Worm (Caenorhabditis elegans): ENCODE measurements around the gene Y60A9A.1.

Gene Y60A9A.1

ce11 chrX:14359571-14359970 is 17.5 kb downstream of the Y60A9A.1 start:
- TF ChIP-seq repo-1 (tag; optimal IDR thresholded peaks at IDR 0.05) (no peak), tbx-9 (tag; optimal IDR thresholded peaks at IDR 0.05; ENCODE audit: borderline replicate concordance) (no peak), hlh-26 (GFP tag; conservative IDR thresholded peaks at IDR 0.05) (no peak), zim-3 (tag; optimal IDR thresholded peaks at IDR 0.05) (no peak), bed-1 (GFP tag; IDR thresholded peaks at IDR 0.05) (no peak), nhr-90 (tag; optimal IDR thresholded peaks at IDR 0.05) (no peak), madf-6 (GFP tag; IDR thresholded peaks at IDR 0.05) (no peak)

ce11 chrX:14356683-14357287 is 20.3 kb downstream of the Y60A9A.1 start:
- TF ChIP-seq F10E7.11 (tag; optimal IDR thresholded peaks at IDR 0.05) (no peak), lin-40 (tag; optimal IDR thresholded peaks at IDR 0.05) (peak; percentile 42), cebp-1 (GFP tag; IDR thresholded peaks at IDR 0.05) (no peak), cebp-1 (tag; optimal IDR thresholded peaks at IDR 0.05) (peak; percentile 73)

ce11 chrX:14355034-14355433 is 22.0 kb downstream of the Y60A9A.1 start:
- TF ChIP-seq bed-2 (GFP tag; IDR thresholded peaks at IDR 0.05) (no peak), snpc-4 (GFP tag; optimal IDR thresholded peaks at IDR 0.05) (peak; percentile 7), snpc-4 (tag; optimal IDR thresholded peaks at IDR 0.05) (peak in 2 of 4 experiments; percentile 55 to 73), snpc-1.1 (tag; optimal IDR thresholded peaks at IDR 0.05; ENCODE audit: insufficient read depth) (peak; percentile 31), lsl-1 (GFP tag; optimal IDR thresholded peaks at IDR 0.05) (no peak), ztf-22 (GFP tag; optimal IDR thresholded peaks at IDR 0.05) (no peak)

ce11 chrX:14349690-14350168 is 27.3 kb downstream of the Y60A9A.1 start, which contains the start of gene wdr-5.2:
Gene wdr-5.2, plus strand, starts transcription at chrX:14350118.
- TF ChIP-seq C06A6.2 (GFP tag; conservative IDR thresholded peaks at IDR 0.05): no peak
- TF ChIP-seq attf-5 (GFP tag; optimal IDR thresholded peaks at IDR 0.05): peak; percentile 37

- no peak for TF ChIP-seq lin-54 (GFP tag; optimal IDR thresholded peaks at IDR 0.05)
- no peak for TF ChIP-seq xnd-1 (tag; optimal IDR thresholded peaks at IDR 0.05)
- no peak for TF ChIP-seq mxl-1 (tag; optimal IDR thresholded peaks at IDR 0.05)
- TF ChIP-seq nhr-179 (tag; optimal IDR thresholded peaks at IDR 0.05): no peak
- TF ChIP-seq pbrm-1 (GFP tag; IDR thresholded peaks at IDR 0.05): no peak
- TF ChIP-seq dpl-1 (GFP tag; optimal IDR thresholded peaks at IDR 0.05): no peak
- TF ChIP-seq snpc-4 (GFP tag; optimal IDR thresholded peaks at IDR 0.05): no peak
- no peak for TF ChIP-seq snpc-4 (tag; optimal IDR thresholded peaks at IDR 0.05)
- no peak for TF ChIP-seq lsl-1 (GFP tag; optimal IDR thresholded peaks at IDR 0.05)
Observed at ce11 chrX:14347573-14347972, 29.5 kb downstream of the Y60A9A.1 start, which contains the start of gene K04G11.3. Gene K04G11.3, minus strand, starts transcription at chrX:14347673.

ce11 chrX:14340381-14340780 is 36.7 kb downstream of the Y60A9A.1 start, which contains the start of gene sel-7:
Gene sel-7, minus strand, starts transcription at chrX:14340481.
- TF ChIP-seq F39B2.1 (GFP tag; IDR thresholded peaks at IDR 0.05) (no peak), ceh-58 (GFP tag; IDR thresholded peaks at IDR 0.05) (no peak), pha-4 (tag; optimal IDR thresholded peaks at IDR 0.05) (no peak), ztf-28 (GFP tag; IDR thresholded peaks at IDR 0.05) (no peak), ztf-6 (GFP tag; IDR thresholded peaks at IDR 0.05) (no peak), tlf-1 (GFP tag; optimal IDR thresholded peaks at IDR 0.05) (no peak), lsl-1 (GFP tag; optimal IDR thresholded peaks at IDR 0.05) (no peak)

Measured in whole organism, young adult.